Fruit fly (Drosophila melanogaster): ENCODE results near the gene PNKP.

DNA sequence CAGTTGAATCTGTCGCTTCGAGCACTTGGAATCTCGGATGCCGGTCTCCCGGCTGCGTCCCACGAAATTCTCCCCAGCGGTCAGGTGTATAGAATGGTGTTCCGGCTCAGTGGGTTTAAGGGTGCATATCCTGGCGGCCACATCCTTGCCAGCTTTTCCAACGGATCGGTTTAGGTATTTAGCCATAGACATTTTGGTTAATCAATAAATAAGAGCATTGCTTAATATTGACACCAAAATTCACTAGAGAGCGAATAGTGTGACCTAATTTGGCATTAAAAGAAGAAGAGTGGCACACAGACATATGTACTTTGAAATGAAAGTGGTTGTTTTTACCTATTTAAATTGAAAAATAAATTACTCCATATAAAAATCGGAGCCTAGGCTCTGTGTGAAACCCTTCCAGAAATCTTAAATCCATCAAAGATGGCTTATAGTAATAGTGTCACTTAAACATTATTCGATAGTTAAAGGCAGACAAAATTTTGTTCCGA is at the start of gene PNKP, which contains the start of gene COX7AL:
- TF ChIP-seq pan (optimal IDR thresholded peaks at IDR 0.05) (no peak), usp (GFP tag; optimal IDR thresholded peaks at IDR 0.05) (no peak), EcR (GFP tag; optimal IDR thresholded peaks at IDR 0.05) (no peak), CG8478 (optimal IDR thresholded peaks at IDR 0.05) (no peak), psq (optimal IDR thresholded peaks at IDR 0.05) (no peak)

Data from whole organism.